Worm (Caenorhabditis elegans): ENCODE measurements around the gene ZK945.7.

DNA sequence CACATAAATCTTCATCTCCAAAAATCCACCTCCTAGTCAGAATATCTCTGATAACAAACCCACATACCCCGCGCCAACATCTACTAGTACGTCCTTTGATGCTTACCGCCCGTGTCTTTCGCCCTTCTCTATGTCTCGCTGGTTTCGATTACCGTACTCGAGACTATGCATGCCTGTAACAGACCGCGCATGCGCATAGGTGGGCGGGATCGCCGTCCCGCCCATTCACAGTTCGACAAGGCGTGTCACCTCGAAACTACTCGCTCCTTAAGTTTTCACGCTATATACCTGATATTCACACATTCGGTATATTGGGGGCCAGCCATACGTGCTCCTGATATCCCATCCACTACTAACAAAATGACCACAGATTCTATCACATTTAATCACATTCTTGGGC is 38.2 kb upstream of the ZK945.7 start, which contains the start of gene pax-3:
- TF ChIP-seq Y53F4B.3 (GFP tag; IDR thresholded peaks at IDR 0.05) (no peak), lsl-1 (GFP tag; optimal IDR thresholded peaks at IDR 0.05) (no peak), him-1 (tag; optimal IDR thresholded peaks at IDR 0.05) (no peak), efl-1 (GFP tag; optimal IDR thresholded peaks at IDR 0.05) (no peak), atf-7 (tag; optimal IDR thresholded peaks at IDR 0.05) (no peak), B0336.3 (GFP tag; IDR thresholded peaks at IDR 0.05) (no peak), ZK185.1 (tag; optimal IDR thresholded peaks at IDR 0.05; ENCODE audit: poor library complexity, severe bottlenecking) (no peak), snpc-1.3 (tag; optimal IDR thresholded peaks at IDR 0.05; ENCODE audit: insufficient read depth) (no peak), sea-2 (GFP tag; IDR thresholded peaks at IDR 0.05) (no peak), snpc-4 (GFP tag; optimal IDR thresholded peaks at IDR 0.05) (no peak), snpc-4 (tag; optimal IDR thresholded peaks at IDR 0.05) (no peak), F55B11.4 (tag; optimal IDR thresholded peaks at IDR 0.05; ENCODE audit: borderline replicate concordance, insufficient read depth) (no peak), egl-18 (GFP tag; IDR thresholded peaks at IDR 0.05) (no peak)

Measured in whole organism, young adult.